Worm (Caenorhabditis elegans): ENCODE measurements around the gene mpst-3.

DNA sequence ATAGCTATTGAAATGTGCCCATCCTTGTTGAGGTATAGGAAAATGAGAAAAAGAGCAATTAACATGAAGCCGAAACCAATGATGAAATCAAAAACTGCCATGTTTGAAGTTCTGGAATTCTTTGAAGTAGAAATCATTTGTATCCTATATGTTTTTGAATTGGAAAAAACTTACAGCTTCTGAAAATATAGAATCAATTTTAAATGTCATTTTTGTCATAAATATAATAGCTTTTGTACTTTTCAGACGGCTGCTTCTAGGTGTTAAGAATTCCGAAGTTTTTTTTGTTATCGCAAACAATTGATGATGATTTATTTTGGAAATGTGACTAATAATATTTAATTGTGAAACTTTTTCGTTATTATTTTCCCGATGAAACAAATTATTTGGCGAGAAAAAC is 51.6 kb downstream of the mpst-3 start, which contains the start of gene C30G7.4:
- TF ChIP-seq unc-86 (tag; optimal IDR thresholded peaks at IDR 0.05) (no peak), lin-13 (GFP tag; optimal IDR thresholded peaks at IDR 0.05) (no peak), dpl-1 (GFP tag; optimal IDR thresholded peaks at IDR 0.05) (no peak), dsc-1 (tag; optimal IDR thresholded peaks at IDR 0.05) (no peak), nhr-76 (tag; optimal IDR thresholded peaks at IDR 0.05) (no peak), lsy-2 (tag; optimal IDR thresholded peaks at IDR 0.05) (no peak), ama-1 (optimal IDR thresholded peaks at IDR 0.05) (no peak), swsn-7 (tag; optimal IDR thresholded peaks at IDR 0.05) (no peak), F16B12.6 (tag; optimal IDR thresholded peaks at IDR 0.05) (no peak), nhr-28 (tag; optimal IDR thresholded peaks at IDR 0.05) (no peak), sox-4 (tag; optimal IDR thresholded peaks at IDR 0.05) (no peak), lin-35 (GFP tag; optimal IDR thresholded peaks at IDR 0.05) (no peak), zag-1 (tag; optimal IDR thresholded peaks at IDR 0.05) (no peak), mdl-1 (tag; optimal IDR thresholded peaks at IDR 0.05) (no peak)
